Fruit fly (Drosophila melanogaster) whole organism, embryonic: Measurements from ENCODE around the gene prd1.

Experiments
- CG1024 ChIP-seq: fragments of 200-800 bp; sonication (Bioruptor generic); IDR thresholded peaks from 2 replicates; pipeline ENCODE4 v1.3.6; 2022; ENCODE audit warnings: missing biosample characterization, missing genetic modification characterization
- CG10274 ChIP-seq: fragments of 200-800 bp; sonication (Bioruptor generic); optimal IDR thresholded peaks from 3 replicates; lab custom pipeline; 2017; ENCODE audit warnings: missing biosample characterization, mild to moderate bottlenecking, missing genetic modification characterization
- CG10565 ChIP-seq: fragments of 200-800 bp; sonication (Bioruptor generic); optimal IDR thresholded peaks from 3 replicates; lab custom pipeline; 2016; ENCODE audit warnings: missing biosample characterization, mild to moderate bottlenecking, missing genetic modification characterization
- CG10654 ChIP-seq: fragments of 200-800 bp; sonication (Bioruptor generic); optimal IDR thresholded peaks from 2 replicates; lab custom pipeline; 2016; ENCODE audit warnings: missing biosample characterization, missing genetic modification characterization
- CG11093 ChIP-seq: fragments of 200-800 bp; sonication (Bioruptor generic); IDR thresholded peaks from 3 replicates; pipeline ENCODE4 v1.3.6; 2022; ENCODE audit warnings: missing biosample characterization, missing genetic modification characterization
- CG12391 ChIP-seq: fragments of 200-800 bp; sonication (Bioruptor generic); optimal IDR thresholded peaks from 3 replicates; lab custom pipeline; 2018; ENCODE audit warnings: missing biosample characterization, mild to moderate bottlenecking, missing genetic modification characterization, moderate library complexity
- CG12769 ChIP-seq: fragments of 200-800 bp; sonication (Bioruptor generic); optimal IDR thresholded peaks from 2 replicates; lab custom pipeline; 2019; ENCODE audit warnings: missing biosample characterization, mild to moderate bottlenecking, missing genetic modification characterization, moderate library complexity
- CG13287 ChIP-seq: fragments of 200-800 bp; sonication (Bioruptor generic); IDR thresholded peaks from 2 replicates; pipeline ENCODE4 v1.3.6; 2022; ENCODE audit warnings: missing biosample characterization, missing genetic modification characterization; ENCODE audit not compliant: partially characterized antibody
- CG14014 ChIP-seq: fragments of 200-800 bp; sonication (Bioruptor generic); IDR thresholded peaks from 2 replicates; pipeline ENCODE4 v1.3.6; 2022; ENCODE audit warnings: missing biosample characterization, missing genetic modification characterization
- CG14860 ChIP-seq: fragments of 200-800 bp; sonication (Bioruptor generic); IDR thresholded peaks from 3 replicates; pipeline ENCODE4 v1.3.6; 2022; ENCODE audit warnings: missing biosample characterization, missing genetic modification characterization; ENCODE audit not compliant: partially characterized antibody
- CG17186 ChIP-seq: fragments of 200-800 bp; sonication (Bioruptor generic); optimal IDR thresholded peaks from 3 replicates; lab custom pipeline; 2017; ENCODE audit warnings: missing biosample characterization, missing genetic modification reagents, missing genetic modification characterization
- CG17612 ChIP-seq: fragments of 200-800 bp; sonication (Bioruptor generic); IDR thresholded peaks from 2 replicates; pipeline ENCODE4 v1.3.6; 2022; ENCODE audit warnings: missing biosample characterization, missing genetic modification characterization
- CG17912 ChIP-seq: fragments of 200-800 bp; sonication (Bioruptor generic); optimal IDR thresholded peaks from 2 replicates; lab custom pipeline; 2018; ENCODE audit warnings: missing biosample characterization, mild to moderate bottlenecking, missing genetic modification characterization
- CG18599 ChIP-seq: fragments of 200-800 bp; sonication (Bioruptor generic); optimal IDR thresholded peaks from 3 replicates; lab custom pipeline; 2017; ENCODE audit warnings: missing biosample characterization, missing genetic modification characterization, mild to moderate bottlenecking, moderate library complexity, missing genetic modification reagents
- CG31224 ChIP-seq: fragments of 200-800 bp; sonication (Bioruptor generic); IDR thresholded peaks from 2 replicates; pipeline ENCODE4 v1.3.6; 2022; ENCODE audit warnings: missing biosample characterization, missing genetic modification characterization
- CG3995 ChIP-seq: fragments of 200-800 bp; sonication (Bioruptor generic); optimal IDR thresholded peaks from 3 replicates; lab custom pipeline; 2016; ENCODE audit warnings: missing biosample characterization, missing genetic modification characterization
- CG4854 ChIP-seq: fragments of 200-800 bp; sonication (Bioruptor generic); optimal IDR thresholded peaks from 2 replicates; lab custom pipeline; 2016; ENCODE audit warnings: missing biosample characterization, missing genetic modification characterization, inconsistent platforms
- Fer2 ChIP-seq: fragments of 200-800 bp; sonication (Bioruptor generic); optimal IDR thresholded peaks from 2 replicates; lab custom pipeline; 2018; ENCODE audit warnings: missing biosample characterization, mild to moderate bottlenecking, missing genetic modification characterization, moderate library complexity
- HLH4C ChIP-seq: fragments of 200-800 bp; sonication (Bioruptor generic); IDR thresholded peaks from 3 replicates; pipeline ENCODE4 v1.3.6; 2022; ENCODE audit warnings: missing biosample characterization, missing genetic modification characterization; ENCODE audit not compliant: partially characterized antibody
- Meics ChIP-seq: fragments of 200-800 bp; sonication (Bioruptor generic); optimal IDR thresholded peaks from 2 replicates; lab custom pipeline; 2017; ENCODE audit warnings: missing biosample characterization, mild to moderate bottlenecking, missing genetic modification characterization
- Rx ChIP-seq: fragments of 200-800 bp; sonication (Bioruptor generic); IDR thresholded peaks from 2 replicates; pipeline ENCODE4 v1.3.6; 2022; ENCODE audit warnings: missing biosample characterization, missing genetic modification characterization
- Sry-β ChIP-seq: fragments of 200-800 bp; sonication (Bioruptor generic); optimal IDR thresholded peaks from 2 replicates; lab custom pipeline; 2018; ENCODE audit warnings: missing biosample characterization, mild to moderate bottlenecking, missing genetic modification characterization, moderate library complexity
- ci ChIP-seq: fragments of 200-800 bp; sonication (Bioruptor generic); IDR thresholded peaks from 3 replicates; pipeline ENCODE4 v1.3.6; 2022; ENCODE audit warnings: missing biosample characterization, missing genetic modification characterization
- dpn ChIP-seq, 2 experiments: fragments of 200-800 bp; sonication (Bioruptor generic); optimal IDR thresholded peaks; 3 replicates each; lab custom pipeline; 2016; ENCODE audit warnings: missing biosample characterization in 2 of 2, missing genetic modification characterization in 2 of 2
- exex ChIP-seq: fragments of 200-800 bp; sonication (Bioruptor generic); optimal IDR thresholded peaks from 4 replicates; lab custom pipeline; 2018; ENCODE audit warnings: missing biosample characterization, mild to moderate bottlenecking, missing genetic modification characterization, moderate library complexity
- grn ChIP-seq: fragments of 200-800 bp; sonication (Bioruptor generic); optimal IDR thresholded peaks from 3 replicates; lab custom pipeline; 2017; ENCODE audit warnings: missing biosample characterization, missing genetic modification characterization
- lab ChIP-seq: fragments of 200-800 bp; sonication (Bioruptor generic); optimal IDR thresholded peaks from 3 replicates; lab custom pipeline; 2017; ENCODE audit warnings: missing biosample characterization, missing genetic modification characterization, mild to moderate bottlenecking, moderate library complexity, missing genetic modification reagents
- mirr ChIP-seq: fragments of 200-800 bp; sonication (Bioruptor generic); optimal IDR thresholded peaks from 3 replicates; lab custom pipeline; 2018; ENCODE audit warnings: missing biosample characterization, mild to moderate bottlenecking, missing genetic modification characterization
- pan ChIP-seq, 4 experiments: fragments of >200 bp in 3 of 4; fragments of 200-800 bp in 1 of 4; sonication (Bioruptor generic) in 1 of 4; optimal IDR thresholded peaks in 3 of 4; IDR thresholded peaks in 1 of 4; 2 replicates each; pipeline versions ENCODE4 v1.3.6 to Lab custom; 2017 to 2022; ENCODE audit warnings: missing biosample characterization in 2 of 4, missing genetic modification characterization in 2 of 4, mixed read lengths in 1 of 4
- psq ChIP-seq: fragments of 200-800 bp; sonication (Bioruptor generic); optimal IDR thresholded peaks from 2 replicates; lab custom pipeline; 2017; ENCODE audit warnings: missing biosample characterization, missing genetic modification characterization
- sens ChIP-seq: fragments of 200-800 bp; sonication (Bioruptor generic); peaks from one replicate; lab custom pipeline; 2016; ENCODE audit warnings: missing biosample characterization, missing genetic modification characterization
- sqz ChIP-seq: fragments of 200-800 bp; sonication (Bioruptor generic); optimal IDR thresholded peaks from 3 replicates; lab custom pipeline; 2018; ENCODE audit warnings: missing biosample characterization, mild to moderate bottlenecking, missing genetic modification characterization
- sug ChIP-seq: fragments of 200-800 bp; optimal IDR thresholded peaks from 2 replicates; lab custom pipeline; 2019; ENCODE audit warnings: missing biosample characterization, mild to moderate bottlenecking, missing genetic modification characterization, moderate library complexity
- vnd ChIP-seq: fragments of 200-800 bp; sonication (Bioruptor generic); IDR thresholded peaks from 3 replicates; pipeline ENCODE4 v1.3.6; 2022; ENCODE audit warnings: missing biosample characterization, missing genetic modification characterization; ENCODE audit not compliant: partially characterized antibody

The prd1 gene

dm6 chr3R:11812881-11813466, 26.2 kb upstream of the prd1 start, which contains the start of gene ClC-a (continued):
- TF ChIP-seq CG10654 (GFP tag; lab: Kevin White, UChicago) (no peak), dpn (GFP tag; optimal IDR thresholded peaks at IDR 0.05; lab: Kevin White, UChicago) (no peak), ci (GFP tag; lab: Robert Waterston, UW) (0 out of 3 replicates have a peak, but pooled peaks have one; percentile 44), CG12769 (tag; lab: Kevin White, UChicago) (peak; percentile 65), CG14860 (GFP tag; lab: Robert Waterston, UW) (no peak), pan (optimal IDR thresholded peaks at IDR 0.05; lab: Kevin White, UChicago) (no peak), pan (GFP tag; optimal IDR thresholded peaks at IDR 0.05 in 1 of 2, IDR thresholded peaks at IDR 0.05 in 1 of 2) (peak in 1 of 2 experiments; percentile 34), psq (GFP tag; lab: Kevin White, UChicago) (no peak), Meics (peak; percentile 19)

dm6 chr3R:11812479-11812878, 25.7 kb upstream of the prd1 start:
- no peak for TF ChIP-seq grn
- no peak for TF ChIP-seq CG13287 (GFP tag; lab: Robert Waterston, UW)
- TF ChIP-seq HLH4C (GFP tag; lab: Robert Waterston, UW): no peak
- no peak for TF ChIP-seq Rx (GFP tag; lab: Robert Waterston, UW)
- TF ChIP-seq CG17612 (GFP tag; lab: Robert Waterston, UW): no peak
- TF ChIP-seq CG10565 (GFP tag; lab: Kevin White, UChicago): no peak
- TF ChIP-seq CG1024 (GFP tag; lab: Robert Waterston, UW): no peak
- TF ChIP-seq Fer2 (tag; lab: Kevin White, UChicago): no peak
- no peak for TF ChIP-seq CG17912 (GFP tag; lab: Kevin White, UChicago)
- TF ChIP-seq sqz (GFP tag; lab: Kevin White, UChicago): no peak
- no peak for TF ChIP-seq CG31224 (GFP tag; lab: Robert Waterston, UW)
- no peak for TF ChIP-seq CG10274 (GFP tag; lab: Kevin White, UChicago)
- TF ChIP-seq Sry-β (GFP tag; lab: Kevin White, UChicago): no peak
- no peak for TF ChIP-seq CG12391 (tag; lab: Kevin White, UChicago)
- no peak for TF ChIP-seq CG14014
- TF ChIP-seq CG3995 (GFP tag; lab: Kevin White, UChicago): no peak

dm6 chr3R:11810831-11811484, 24.1 kb upstream of the prd1 start:
- peak; percentile 12 for TF ChIP-seq lab (GFP tag; lab: Kevin White, UChicago)
- peak; percentile 88 for TF ChIP-seq grn
- 0 out of 3 replicates have a peak, but pooled peaks have one; percentile 19 for TF ChIP-seq vnd (GFP tag; lab: Robert Waterston, UW)
- TF ChIP-seq CG11093 (GFP tag; lab: Robert Waterston, UW): no peak
- TF ChIP-seq CG18599 (GFP tag; lab: Kevin White, UChicago): peak; percentile 59
- no peak for TF ChIP-seq CG4854 (GFP tag; lab: Kevin White, UChicago)
- peak; percentile 40 for TF ChIP-seq sens (GFP tag; lab: Kevin White, UChicago)
- TF ChIP-seq exex (tag; lab: Kevin White, UChicago): peak; percentile 89
- TF ChIP-seq CG17186 (GFP tag; lab: Kevin White, UChicago): no peak
- peak; percentile 75 for TF ChIP-seq mirr (GFP tag; lab: Kevin White, UChicago)
- TF ChIP-seq sug (tag; lab: Kevin White, UChicago): peak; percentile 21
- TF ChIP-seq, all 482 proteins: peak for 8
